Worm (Caenorhabditis elegans) whole organism, L4 larva: ENCODE results near the gene cav-2.

Experiments used
- D1046.2 ChIP-seq: fragments of 200-800 bp; sonication (Bioruptor generic); IDR thresholded peaks from 2 replicates; pipeline ENCODE4 v1.3.6; 2022; ENCODE audit warnings: missing genetic modification characterization, missing compliant biosample characterization
- T26A8.4 ChIP-seq: fragments of 200-800 bp; sonication (Bioruptor generic); IDR thresholded peaks from 2 replicates; pipeline ENCODE4 v1.3.6; 2022; ENCODE audit warnings: missing genetic modification characterization, missing compliant biosample characterization
- Y48G9A.11 ChIP-seq: fragments of 200-800 bp; sonication (Bioruptor generic); IDR thresholded peaks from 2 replicates; pipeline ENCODE4 v1.3.6; 2022; ENCODE audit warnings: missing genetic modification reagents, missing genetic modification characterization, missing compliant biosample characterization
- Y5F2A.4 ChIP-seq: fragments of 200-800 bp; sonication (Bioruptor generic); optimal IDR thresholded peaks from 2 replicates; lab custom pipeline; 2018; ENCODE audit warnings: mild to moderate bottlenecking, missing genetic modification characterization, missing compliant biosample characterization
- ZK337.2 ChIP-seq: fragments of 200-800 bp; sonication (Bioruptor generic); IDR thresholded peaks from 2 replicates; pipeline ENCODE4 v1.3.6; 2022; ENCODE audit warnings: missing genetic modification reagents, missing genetic modification characterization, missing compliant biosample characterization
- aha-1 ChIP-seq: fragments of 150-350 bp; peaks from one replicate; lab custom pipeline; 2014; ENCODE audit warnings: missing biosample characterization, missing genetic modification characterization
- aly-2 ChIP-seq: sonication (generic microtip); optimal IDR thresholded peaks from 2 replicates; lab custom pipeline; 2018; ENCODE audit warnings: missing biosample characterization, missing genetic modification characterization
- ceh-28 ChIP-seq: fragments of 150-350 bp; optimal IDR thresholded peaks from 2 replicates; lab custom pipeline; 2014; ENCODE audit warnings: missing biosample characterization, missing genetic modification reagents, missing genetic modification characterization
- ceh-32 ChIP-seq: sonication (generic microtip); optimal IDR thresholded peaks from 2 replicates; lab custom pipeline; 2016; ENCODE audit warnings: mild to moderate bottlenecking, missing genetic modification characterization, missing compliant biosample characterization; ENCODE audit not compliant: poor library complexity
- ceh-44 ChIP-seq: fragments of 200-800 bp; sonication (Bioruptor generic); IDR thresholded peaks from 2 replicates; pipeline ENCODE4 v1.3.6; 2022; ENCODE audit warnings: missing genetic modification reagents, missing genetic modification characterization, missing compliant biosample characterization
- ceh-82 ChIP-seq: sonication (generic microtip); optimal IDR thresholded peaks from 2 replicates; lab custom pipeline; 2017; ENCODE audit warnings: missing biosample characterization, missing genetic modification characterization
- ces-1 ChIP-seq: fragments of 150-350 bp; sonication (generic microtip); optimal IDR thresholded peaks from 4 replicates; lab custom pipeline; 2014; ENCODE audit warnings: missing biosample characterization, missing genetic modification reagents, missing genetic modification characterization
- cey-2 ChIP-seq: sonication (generic microtip); optimal IDR thresholded peaks from 3 replicates; lab custom pipeline; 2017; ENCODE audit warnings: missing genetic modification characterization, mild to moderate bottlenecking, missing compliant biosample characterization, antibody characterized with exemption, borderline replicate concordance; ENCODE audit not compliant: insufficient read depth
- ctbp-1 ChIP-seq: fragments of 200-800 bp; sonication (Bioruptor generic); IDR thresholded peaks from 2 replicates; pipeline ENCODE4 v1.3.6; 2022; ENCODE audit warnings: missing genetic modification reagents, missing genetic modification characterization, missing compliant biosample characterization
- daf-16 ChIP-seq, 3 experiments: sonication (generic microtip); optimal IDR thresholded peaks; 2 replicates each; lab custom pipeline; 2016 to 2017; ENCODE audit warnings: missing genetic modification characterization in 3 of 3, missing genetic modification reagents in 3 of 3, mild to moderate bottlenecking in 2 of 3, missing compliant biosample characterization in 2 of 3, missing biosample characterization in 1 of 3, moderate library complexity in 1 of 3
- daf-8 ChIP-seq: fragments of 200-800 bp; sonication (Bioruptor generic); IDR thresholded peaks from 2 replicates; pipeline ENCODE4 v1.3.6; 2022; ENCODE audit warnings: missing genetic modification characterization, missing compliant biosample characterization
- dmd-6 ChIP-seq: fragments of 200-800 bp; sonication (Bioruptor generic); IDR thresholded peaks from 2 replicates; pipeline ENCODE4 v1.3.6; 2022; ENCODE audit warnings: missing genetic modification reagents, missing genetic modification characterization, missing compliant biosample characterization
- dmd-9 ChIP-seq: fragments of 200-800 bp; sonication (Bioruptor generic); IDR thresholded peaks from 2 replicates; pipeline ENCODE4 v1.3.6; 2022; ENCODE audit warnings: missing genetic modification reagents, missing genetic modification characterization, missing compliant biosample characterization
- hlh-11 ChIP-seq: fragments of 200-800 bp; sonication (Bioruptor generic); optimal IDR thresholded peaks from 2 replicates; lab custom pipeline; 2018; ENCODE audit warnings: mild to moderate bottlenecking, missing genetic modification characterization, missing compliant biosample characterization
- hmg-1.1 ChIP-seq: fragments of 200-800 bp; sonication (Bioruptor generic); IDR thresholded peaks from 2 replicates; pipeline ENCODE4 v1.3.6; 2022; ENCODE audit warnings: missing genetic modification reagents, missing genetic modification characterization, missing compliant biosample characterization
- jun-1 ChIP-seq: fragments of 150-350 bp; optimal IDR thresholded peaks from 2 replicates; lab custom pipeline; 2014; ENCODE audit warnings: missing biosample characterization, missing genetic modification reagents, missing genetic modification characterization
- lim-7 ChIP-seq: fragments of 200-800 bp; sonication (Bioruptor generic); IDR thresholded peaks from 2 replicates; pipeline ENCODE4 v1.3.6; 2022; ENCODE audit warnings: missing genetic modification characterization, missing compliant biosample characterization
- lin-13 ChIP-seq: fragments of 150-350 bp; optimal IDR thresholded peaks from 2 replicates; lab custom pipeline; 2014; ENCODE audit warnings: missing biosample characterization, missing genetic modification reagents, missing genetic modification characterization
- lin-38 ChIP-seq: fragments of 200-800 bp; sonication (Bioruptor generic); IDR thresholded peaks from 2 replicates; pipeline ENCODE4 v1.3.6; 2022; ENCODE audit warnings: missing genetic modification reagents, missing genetic modification characterization, missing compliant biosample characterization
- lin-39 ChIP-seq: fragments of 150-350 bp; optimal IDR thresholded peaks from 2 replicates; lab custom pipeline; 2014; ENCODE audit warnings: missing biosample characterization, missing genetic modification reagents, missing genetic modification characterization
- lir-3 ChIP-seq: sonication (generic microtip); optimal IDR thresholded peaks from 2 replicates; lab custom pipeline; 2016; ENCODE audit warnings: mild to moderate bottlenecking, missing genetic modification characterization, missing compliant biosample characterization
- madf-5 ChIP-seq, 2 experiments: fragments of 200-800 bp; sonication (Bioruptor generic); IDR thresholded peaks; 2 replicates each; pipeline ENCODE4 v1.3.6; 2022; ENCODE audit warnings: missing compliant biosample characterization in 2 of 2, missing genetic modification characterization in 2 of 2
- madf-9 ChIP-seq: fragments of 200-800 bp; sonication (Bioruptor generic); conservative IDR thresholded peaks from 2 replicates; pipeline ENCODE4 v1.3.6; 2022; ENCODE audit warnings: missing genetic modification reagents, missing genetic modification characterization, missing compliant biosample characterization
- mdt-29 ChIP-seq: fragments of 200-800 bp; sonication (Bioruptor generic); IDR thresholded peaks from 2 replicates; pipeline ENCODE4 v1.3.6; 2022; ENCODE audit warnings: missing genetic modification reagents, missing genetic modification characterization, missing compliant biosample characterization
- mes-2 ChIP-seq: sonication (generic microtip); optimal IDR thresholded peaks from 2 replicates; lab custom pipeline; 2016; ENCODE audit warnings: missing genotype, mild to moderate bottlenecking, missing genetic modification characterization, missing compliant biosample characterization; ENCODE audit not compliant: poor library complexity, severe bottlenecking
- mxl-3 ChIP-seq: fragments of 200-800 bp; sonication (Bioruptor generic); optimal IDR thresholded peaks from 2 replicates; lab custom pipeline; 2018; ENCODE audit warnings: mild to moderate bottlenecking, missing genetic modification characterization, missing compliant biosample characterization
- nhr-102 ChIP-seq: sonication (generic microtip); optimal IDR thresholded peaks from 2 replicates; lab custom pipeline; 2016; ENCODE audit warnings: mild to moderate bottlenecking, missing genetic modification characterization, moderate library complexity, missing compliant biosample characterization
- nhr-11 ChIP-seq: fragments of 150-350 bp; optimal IDR thresholded peaks from 2 replicates; lab custom pipeline; 2014; ENCODE audit warnings: missing biosample characterization, missing genetic modification characterization
- nhr-111 ChIP-seq: fragments of 200-800 bp; sonication (Bioruptor generic); optimal IDR thresholded peaks from 2 replicates; lab custom pipeline; 2018; ENCODE audit warnings: mild to moderate bottlenecking, missing genetic modification characterization, missing compliant biosample characterization
- nhr-237 ChIP-seq: sonication (generic microtip); optimal IDR thresholded peaks from 2 replicates; lab custom pipeline; 2017; ENCODE audit warnings: missing biosample characterization, missing genetic modification characterization
- nhr-25 ChIP-seq: sonication (generic microtip); optimal IDR thresholded peaks from 2 replicates; lab custom pipeline; 2017; ENCODE audit warnings: missing genetic modification characterization, mild to moderate bottlenecking, missing compliant biosample characterization, antibody characterized with exemption, moderate library complexity, borderline replicate concordance; ENCODE audit not compliant: insufficient read depth
- nhr-28 ChIP-seq: fragments of 150-350 bp; optimal IDR thresholded peaks from 2 replicates; lab custom pipeline; 2014; ENCODE audit warnings: missing biosample characterization, missing genetic modification characterization
- nhr-41 ChIP-seq: fragments of 200-800 bp; sonication (Bioruptor generic); IDR thresholded peaks from 2 replicates; pipeline ENCODE4 v1.3.6; 2022; ENCODE audit warnings: missing genetic modification reagents, missing genetic modification characterization, missing compliant biosample characterization
- nhr-42 ChIP-seq: fragments of 200-800 bp; sonication (Bioruptor generic); IDR thresholded peaks from 2 replicates; pipeline ENCODE4 v1.3.6; 2022; ENCODE audit warnings: missing genetic modification characterization, missing compliant biosample characterization
- nhr-48 ChIP-seq: sonication (generic microtip); optimal IDR thresholded peaks from 2 replicates; lab custom pipeline; 2016; ENCODE audit warnings: mild to moderate bottlenecking, missing genetic modification characterization, missing compliant biosample characterization
- nhr-76 ChIP-seq: fragments of 150-350 bp; optimal IDR thresholded peaks from 2 replicates; lab custom pipeline; 2014; ENCODE audit warnings: missing biosample characterization, missing genetic modification characterization
- php-3 ChIP-seq: fragments of 200-800 bp; sonication (Bioruptor generic); IDR thresholded peaks from 2 replicates; pipeline ENCODE4 v1.3.6; 2022; ENCODE audit warnings: missing genetic modification reagents, missing genetic modification characterization, missing compliant biosample characterization
- saeg-2 ChIP-seq: fragments of 200-800 bp; sonication (Bioruptor generic); IDR thresholded peaks from 2 replicates; pipeline ENCODE4 v1.3.6; 2022; ENCODE audit warnings: missing genetic modification reagents, missing genetic modification characterization, missing compliant biosample characterization
- set-16 ChIP-seq: fragments of 200-800 bp; sonication (Bioruptor generic); IDR thresholded peaks from 2 replicates; pipeline ENCODE4 v1.3.6; 2022; ENCODE audit warnings: missing genetic modification reagents, missing genetic modification characterization, missing compliant biosample characterization
- skn-1 ChIP-seq: fragments of 150-350 bp; optimal IDR thresholded peaks from 2 replicates; lab custom pipeline; 2014; ENCODE audit warnings: missing biosample characterization, missing genetic modification characterization
- tra-1 ChIP-seq: fragments of 200-800 bp; sonication (Bioruptor generic); IDR thresholded peaks from 2 replicates; pipeline ENCODE4 v1.3.6; 2022; ENCODE audit warnings: missing genetic modification reagents, missing genetic modification characterization, missing compliant biosample characterization
- unc-39 ChIP-seq: sonication (generic microtip); optimal IDR thresholded peaks from 2 replicates; lab custom pipeline; 2017; ENCODE audit warnings: missing biosample characterization, missing genetic modification characterization
- vab-7 ChIP-seq: fragments of 200-800 bp; sonication (Bioruptor generic); IDR thresholded peaks from 2 replicates; pipeline ENCODE4 v1.3.6; 2022; ENCODE audit warnings: missing genetic modification reagents, missing genetic modification characterization, missing compliant biosample characterization
- zip-2 ChIP-seq: fragments of 150-350 bp; optimal IDR thresholded peaks from 2 replicates; lab custom pipeline; 2014; ENCODE audit warnings: missing biosample characterization, missing genetic modification characterization
- ztf-11 ChIP-seq: fragments of 150-350 bp; optimal IDR thresholded peaks from 2 replicates; lab custom pipeline; 2014; ENCODE audit warnings: missing biosample characterization, missing genetic modification characterization
- ztf-7 ChIP-seq: fragments of 150-350 bp; optimal IDR thresholded peaks from 2 replicates; lab custom pipeline; 2014; ENCODE audit warnings: missing biosample characterization, missing genetic modification characterization

The cav-2 gene

DNA sequence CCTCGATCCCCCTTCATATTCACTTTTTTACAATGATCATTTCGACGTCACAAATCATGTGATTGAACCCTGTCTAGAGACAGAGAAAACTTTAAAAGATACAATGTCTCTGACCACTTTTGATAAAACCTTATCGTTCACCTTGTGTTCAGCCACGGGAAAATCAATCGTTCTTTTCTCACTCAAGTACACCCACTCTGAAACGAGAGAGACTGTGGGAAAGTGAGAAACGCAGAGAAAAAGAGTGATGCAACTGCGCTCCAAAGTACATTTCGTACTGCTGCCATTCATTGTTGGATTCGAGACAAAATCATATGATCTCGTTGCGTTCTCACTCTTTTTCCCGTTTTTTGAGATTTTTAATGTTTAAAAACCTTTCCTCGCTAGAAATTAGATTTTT lies 8.3 kb downstream of the cav-2 start (continued):
- TF ChIP-seq ztf-11 (no peak), nhr-76 (tag; lab: Kevin White, UChicago) (peak; percentile 70), lin-38 (peak; percentile 95), cey-2 (tag; lab: Kevin White, UChicago) (peak; percentile 17), ceh-82 (no peak), nhr-48 (tag; lab: Kevin White, UChicago) (peak; percentile 93), mxl-3 (peak; percentile 75), aha-1 (tag; lab: Kevin White, UChicago) (peak; percentile 74), hlh-11 (peak; percentile 97), ceh-44 (GFP tag; lab: Robert Waterston, UW) (0 out of 2 replicates have a peak, but pooled peaks have one; percentile 28), zip-2 (no peak), mdt-29 (peak; percentile 83), ceh-28 (tag; lab: Kevin White, UChicago) (no peak), ctbp-1 (0 out of 2 replicates have a peak, but pooled peaks have one; percentile 48), ztf-7 (tag; lab: Kevin White, UChicago) (peak; percentile 81), dmd-6 (peak; percentile 88), skn-1 (no peak), php-3 (peak; percentile 69), ZK337.2 (GFP tag; lab: Robert Waterston, UW) (no peak), nhr-28 (tag; lab: Kevin White, UChicago) (peak; percentile 95), unc-39 (no peak), vab-7 (no peak), tra-1 (GFP tag; lab: Robert Waterston, UW) (peak; percentile 58; the same call in 1 of the 2 replicates), ces-1 (GFP tag; lab: Kevin White, UChicago) (no peak), madf-9 (GFP tag; lab: Robert Waterston, UW) (no peak), nhr-111 (GFP tag; lab: Kevin White, UChicago) (no peak), D1046.2 (no peak), nhr-25 (tag; lab: Kevin White, UChicago) (peak; percentile 47), lir-3 (tag; lab: Kevin White, UChicago) (no peak), ceh-32 (no peak), madf-5 (GFP tag; IDR thresholded peaks at IDR 0.05; lab: Robert Waterston, UW) (no peak), lin-39 (no peak), Y5F2A.4 (GFP tag; lab: Kevin White, UChicago) (no peak), dmd-9 (no peak), nhr-11 (tag; lab: Kevin White, UChicago) (peak; percentile 90), set-16 (no peak), hmg-1.1 (peak; percentile 77)
- TF ChIP-seq, all 104 proteins: peak for 52

DNA sequence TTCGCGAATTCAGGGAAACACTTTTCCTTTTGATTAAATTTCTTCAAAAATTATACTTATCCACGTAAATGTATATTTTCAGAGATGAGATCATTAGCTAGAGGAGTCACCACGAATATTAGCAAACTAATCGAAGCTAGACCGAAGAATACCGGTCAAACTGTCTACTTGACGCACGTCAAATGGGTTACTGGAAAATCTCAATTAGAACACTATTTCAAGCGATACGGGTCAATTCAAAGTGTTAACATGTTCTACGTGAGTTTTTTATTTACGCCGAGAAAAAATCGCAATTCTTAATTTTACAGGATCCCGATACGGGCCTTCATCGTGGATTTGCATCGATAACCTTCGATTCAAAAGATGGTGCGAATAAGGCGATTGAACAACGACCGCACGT lies 8.9 kb downstream of the cav-2 start, which contains the start of gene slrp-1:
TSS of gene slrp-1 (plus strand) at position 83 of the 400 bp plus-strand sequence.
- no peak for TF ChIP-seq daf-8 (GFP tag; lab: Robert Waterston, UW)
- 0 out of 2 replicates have a peak, but pooled peaks have one; percentile 58 for TF ChIP-seq Y48G9A.11
- TF ChIP-seq ceh-28 (tag; lab: Kevin White, UChicago): no peak
- no peak for TF ChIP-seq nhr-41 (GFP tag; lab: Robert Waterston, UW)
- TF ChIP-seq, all 104 proteins: peak for 1

- TF ChIP-seq aly-2: no peak
- TF ChIP-seq mes-2: peak; percentile 45
- no peak for TF ChIP-seq lim-7 (GFP tag; lab: Robert Waterston, UW)
- 0 out of 2 replicates have a peak, but pooled peaks have one; percentile 64 for TF ChIP-seq saeg-2 (GFP tag; lab: Robert Waterston, UW)
- TF ChIP-seq nhr-237 (tag; lab: Kevin White, UChicago): no peak
- TF ChIP-seq nhr-102 (tag; lab: Kevin White, UChicago): peak; percentile 23
- no peak for TF ChIP-seq daf-16 (GFP tag; optimal IDR thresholded peaks at IDR 0.05; lab: Kevin White, UChicago)
- TF ChIP-seq daf-16 (tag; optimal IDR thresholded peaks at IDR 0.05; lab: Kevin White, UChicago): peak; percentile 25
- peak; percentile 88 for TF ChIP-seq aha-1 (tag; lab: Kevin White, UChicago)
- no peak for TF ChIP-seq vab-7
- peak; percentile 23; the same call in 1 of the 2 replicates for TF ChIP-seq nhr-42
- TF ChIP-seq daf-8 (GFP tag; lab: Robert Waterston, UW): no peak
- peak; percentile 74; the same call in 1 of the 2 replicates for TF ChIP-seq T26A8.4
- no peak for TF ChIP-seq mxl-3
- TF ChIP-seq jun-1 (tag; lab: Kevin White, UChicago): no peak
- no peak for TF ChIP-seq lin-13 (GFP tag; lab: Kevin White, UChicago)
Observed at ce11 chrV:13566967-13567366, 10.1 kb downstream of the cav-2 start.
